Fruit fly (Drosophila melanogaster): ENCODE results near the gene fne.
A peak's percentile ranks its signal among the peaks of the same experiment; 100 is the strongest.

The fne gene

dm6 chrX:12925426-12926256, 8.4 kb downstream of the fne start:
- TF ChIP-seq brk (GFP tag; optimal IDR thresholded peaks at IDR 0.05): no peak
- TF ChIP-seq foxo (GFP tag; optimal IDR thresholded peaks at IDR 0.05): peak in 1 of 2 experiments; percentile 61
- TF ChIP-seq CrebA (GFP tag; optimal IDR thresholded peaks at IDR 0.05; ENCODE audit: borderline replicate concordance): no peak
- peak; percentile 12 for TF ChIP-seq OdsH (GFP tag; optimal IDR thresholded peaks at IDR 0.05)
- TF ChIP-seq lola (GFP tag; optimal IDR thresholded peaks at IDR 0.05): no peak
- TF ChIP-seq h (GFP tag; optimal IDR thresholded peaks at IDR 0.05): peak; percentile 1
- TF ChIP-seq Sp1 (GFP tag; optimal IDR thresholded peaks at IDR 0.05): peak; percentile 44
- peak; percentile 23 for TF ChIP-seq psq (GFP tag; optimal IDR thresholded peaks at IDR 0.05)
- TF ChIP-seq fru (GFP tag; optimal IDR thresholded peaks at IDR 0.05): peak; percentile 53
- no peak for TF ChIP-seq Jra (GFP tag; optimal IDR thresholded peaks at IDR 0.05)
- peak; percentile 37 for TF ChIP-seq Dfd (GFP tag; optimal IDR thresholded peaks at IDR 0.05)
- TF ChIP-seq woc (GFP tag; optimal IDR thresholded peaks at IDR 0.05): no peak
- no peak for TF ChIP-seq Hr78 (GFP tag; optimal IDR thresholded peaks at IDR 0.05)
- TF ChIP-seq sv (GFP tag; optimal IDR thresholded peaks at IDR 0.05): peak; percentile 13
- TF ChIP-seq jim (GFP tag; optimal IDR thresholded peaks at IDR 0.05): no peak
- TF ChIP-seq HLH106 (tag; optimal IDR thresholded peaks at IDR 0.05): peak; percentile 30

- no peak for TF ChIP-seq HLH106 (tag; optimal IDR thresholded peaks at IDR 0.05)
- no peak for TF ChIP-seq fru (GFP tag; optimal IDR thresholded peaks at IDR 0.05)
- TF ChIP-seq sv (GFP tag; optimal IDR thresholded peaks at IDR 0.05): no peak
- no peak for TF ChIP-seq N (GFP tag; optimal IDR thresholded peaks at IDR 0.05)
- no peak for TF ChIP-seq Dfd (GFP tag; optimal IDR thresholded peaks at IDR 0.05)
- no peak for TF ChIP-seq Dif (GFP tag; optimal IDR thresholded peaks at IDR 0.05; ENCODE audit: partially characterized antibody)
Observed at dm6 chrX:12927612-12928011, 10.3 kb downstream of the fne start.

- TF ChIP-seq CG9705 (GFP tag; optimal IDR thresholded peaks at IDR 0.05): no peak
- no peak for TF ChIP-seq rgr (GFP tag; optimal IDR thresholded peaks at IDR 0.05)
- TF ChIP-seq Jra (GFP tag; optimal IDR thresholded peaks at IDR 0.05): no peak
- TF ChIP-seq Hr78 (GFP tag; optimal IDR thresholded peaks at IDR 0.05): no peak
- TF ChIP-seq Myc (optimal IDR thresholded peaks at IDR 0.05): no peak
- no peak for TF ChIP-seq br (GFP tag; optimal IDR thresholded peaks at IDR 0.05)
- no peak for TF ChIP-seq Dif (GFP tag; optimal IDR thresholded peaks at IDR 0.05; ENCODE audit: partially characterized antibody)
- no peak for TF ChIP-seq Vsx2 (GFP tag; optimal IDR thresholded peaks at IDR 0.05; ENCODE audit: partially characterized antibody)
- TF ChIP-seq Hnf4 (GFP tag; optimal IDR thresholded peaks at IDR 0.05): no peak
- TF ChIP-seq dmrt93B (GFP tag; optimal IDR thresholded peaks at IDR 0.05): no peak
- no peak for TF ChIP-seq Rel (GFP tag; optimal IDR thresholded peaks at IDR 0.05)
- TF ChIP-seq Rel (tag; optimal IDR thresholded peaks at IDR 0.05): no peak
- no peak for TF ChIP-seq CG32264 (GFP tag; optimal IDR thresholded peaks at IDR 0.05)
- TF ChIP-seq pan (optimal IDR thresholded peaks at IDR 0.05): no peak
- TF ChIP-seq sv (GFP tag; optimal IDR thresholded peaks at IDR 0.05): no peak
- no peak for TF ChIP-seq Sp1 (GFP tag; optimal IDR thresholded peaks at IDR 0.05)
Observed at dm6 chrX:12929817-12930216, 12.5 kb downstream of the fne start.

- TF ChIP-seq HLH106 (tag; optimal IDR thresholded peaks at IDR 0.05) (peak; percentile 28), Hr83 (GFP tag; optimal IDR thresholded peaks at IDR 0.05; ENCODE audit: poor library complexity, severe bottlenecking) (no peak), fru (GFP tag; optimal IDR thresholded peaks at IDR 0.05) (no peak), Sp1 (GFP tag; optimal IDR thresholded peaks at IDR 0.05) (peak; percentile 37), pan (optimal IDR thresholded peaks at IDR 0.05) (no peak)
Observed at dm6 chrX:12937825-12938520, 20.7 kb downstream of the fne start.

dm6 chrX:12939021-12939420, 21.7 kb downstream of the fne start:
- TF ChIP-seq woc (GFP tag; optimal IDR thresholded peaks at IDR 0.05): no peak
- TF ChIP-seq psq (GFP tag; optimal IDR thresholded peaks at IDR 0.05): no peak
- TF ChIP-seq Sp1 (GFP tag; optimal IDR thresholded peaks at IDR 0.05): no peak
- no peak for TF ChIP-seq h (GFP tag; optimal IDR thresholded peaks at IDR 0.05)
